Worm (Caenorhabditis elegans): ENCODE data around the gene asp-13.

Gene asp-13

DNA sequence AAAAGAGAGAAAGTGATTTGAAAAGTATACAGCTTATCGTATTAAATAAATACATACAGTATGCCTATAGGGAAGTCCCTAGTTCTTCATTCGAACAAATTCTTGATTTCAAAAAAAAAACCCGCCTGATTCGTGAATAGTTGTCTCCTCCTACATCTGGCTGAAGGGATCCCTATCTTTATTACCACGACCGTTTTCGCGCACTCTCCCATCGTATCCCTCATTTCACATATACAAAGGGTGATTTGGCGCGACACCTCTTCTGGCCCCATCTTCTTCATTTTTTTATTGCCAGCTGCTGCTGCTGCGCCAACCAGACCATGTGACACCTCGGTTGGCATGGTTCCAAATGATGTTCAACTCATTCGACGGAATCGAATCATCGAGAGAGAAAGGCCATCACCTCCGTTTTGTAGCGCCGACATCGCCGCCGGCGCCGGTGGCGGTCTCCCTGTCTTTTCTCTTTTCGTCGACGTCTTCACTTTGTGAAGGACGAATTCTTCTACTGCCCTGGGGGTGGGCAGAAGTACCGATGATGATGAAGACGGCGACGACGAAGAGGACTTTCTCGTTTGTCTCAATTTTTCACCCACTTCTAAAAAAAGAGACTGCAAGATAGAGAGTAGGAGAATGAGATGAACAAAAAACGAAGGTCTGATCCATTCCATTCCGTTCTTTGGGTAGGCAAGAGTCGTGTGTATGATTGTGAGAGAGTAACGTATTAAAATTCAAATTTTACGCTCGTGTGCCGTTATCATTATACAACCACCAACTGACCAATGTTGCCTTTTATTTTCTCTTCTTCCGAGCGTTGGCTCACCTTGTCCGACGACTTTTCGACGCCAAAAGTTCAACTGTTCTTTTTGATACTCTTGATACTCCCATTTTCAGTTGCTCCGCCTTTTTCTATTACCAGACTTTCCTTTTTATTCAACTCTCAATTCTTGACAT lies 19.3 kb upstream of the asp-13 start (continued):
- TF ChIP-seq arid-1 (GFP tag; conservative IDR thresholded peaks at IDR 0.05) (no peak), ceh-28 (tag; optimal IDR thresholded peaks at IDR 0.05) (no peak), sdz-12 (GFP tag; optimal IDR thresholded peaks at IDR 0.05) (no peak), mes-2 (tag; optimal IDR thresholded peaks at IDR 0.05; ENCODE audit: poor library complexity, severe bottlenecking) (no peak), nhr-111 (GFP tag; optimal IDR thresholded peaks at IDR 0.05) (no peak), nhr-42 (GFP tag; IDR thresholded peaks at IDR 0.05) (no peak), pha-4 (GFP tag; IDR thresholded peaks at IDR 0.05) (no peak), pha-4 (tag; optimal IDR thresholded peaks at IDR 0.05) (no peak), aha-1 (tag) (peak; percentile 51), pqm-1 (tag; optimal IDR thresholded peaks at IDR 0.05) (peak; percentile 81), lin-39 (tag; optimal IDR thresholded peaks at IDR 0.05) (no peak), nhr-102 (tag; optimal IDR thresholded peaks at IDR 0.05) (no peak), rbr-2 (tag; optimal IDR thresholded peaks at IDR 0.05) (peak; percentile 24), nhr-237 (tag; optimal IDR thresholded peaks at IDR 0.05) (no peak), mxl-2 (GFP tag; conservative IDR thresholded peaks at IDR 0.05) (no peak), mep-1 (tag; optimal IDR thresholded peaks at IDR 0.05) (peak; percentile 53), unc-62 (GFP tag; optimal IDR thresholded peaks at IDR 0.05 in 1 of 2) (peak in 1 of 2 experiments; percentile 70), unc-62 (tag; optimal IDR thresholded peaks at IDR 0.05) (no peak), nhr-77 (tag; optimal IDR thresholded peaks at IDR 0.05) (no peak), zip-11 (GFP tag; IDR thresholded peaks at IDR 0.05) (no peak), mxl-3 (GFP tag; optimal IDR thresholded peaks at IDR 0.05) (peak; percentile 60), F37D6.2 (tag; optimal IDR thresholded peaks at IDR 0.05) (no peak), D1046.2 (GFP tag; IDR thresholded peaks at IDR 0.05) (no peak), mdl-1 (tag; optimal IDR thresholded peaks at IDR 0.05) (peak in 1 of 2 experiments; percentile 14), dmd-6 (GFP tag; IDR thresholded peaks at IDR 0.05) (peak; percentile 46), lin-13 (GFP tag; optimal IDR thresholded peaks at IDR 0.05) (no peak), hlh-30 (tag; optimal IDR thresholded peaks at IDR 0.05; ENCODE audit: insufficient read depth) (peak; percentile 49), ztf-11 (tag; optimal IDR thresholded peaks at IDR 0.05) (no peak), zag-1 (tag; optimal IDR thresholded peaks at IDR 0.05) (no peak), nhr-28 (tag; optimal IDR thresholded peaks at IDR 0.05) (no peak)

DNA sequence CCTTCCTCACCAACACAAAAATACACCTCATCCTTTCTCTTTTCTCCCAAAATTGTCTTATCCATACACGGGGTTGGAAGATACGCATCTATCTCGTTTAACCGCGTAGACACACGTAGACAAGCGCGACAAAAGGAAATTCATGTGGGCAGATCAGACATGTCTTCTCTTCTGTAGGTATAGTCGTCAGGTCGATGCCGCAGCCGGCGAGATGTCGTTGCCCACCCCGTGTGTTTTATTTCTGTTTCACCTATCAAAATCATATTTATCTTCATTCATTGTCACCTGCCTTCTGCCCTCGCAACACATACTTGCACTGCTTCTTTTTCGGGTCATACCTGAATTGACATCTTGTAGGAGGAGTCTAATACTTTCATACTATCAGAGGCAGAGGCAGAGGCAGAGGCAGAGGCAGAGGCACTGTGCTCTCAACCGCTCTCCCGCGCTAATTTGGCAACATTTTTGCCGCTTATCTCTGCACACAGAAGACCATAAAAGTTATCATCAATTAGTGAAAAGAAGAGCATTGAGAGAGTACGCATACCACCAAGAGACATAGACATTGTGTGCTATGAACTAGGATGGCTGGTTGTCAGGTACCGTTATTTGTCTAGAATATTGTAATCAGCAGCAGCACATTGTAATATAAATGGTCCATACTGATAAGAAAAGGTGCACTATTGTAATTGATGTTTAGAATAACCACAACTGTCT lies 18.4 kb upstream of the asp-13 start:
- TF ChIP-seq T20F7.1 (GFP tag; optimal IDR thresholded peaks at IDR 0.05), result no peak
- no peak for TF ChIP-seq lin-29 (GFP tag; IDR thresholded peaks at IDR 0.05)
- TF ChIP-seq egl-27 (tag; optimal IDR thresholded peaks at IDR 0.05), result no peak
- no peak for TF ChIP-seq attf-4 (tag; optimal IDR thresholded peaks at IDR 0.05)
- no peak for TF ChIP-seq ceh-28 (tag; optimal IDR thresholded peaks at IDR 0.05)
- no peak for TF ChIP-seq fos-1 (tag; optimal IDR thresholded peaks at IDR 0.05)
- TF ChIP-seq nhr-77 (tag; optimal IDR thresholded peaks at IDR 0.05), result peak; percentile 37
- TF ChIP-seq hlh-11 (tag; optimal IDR thresholded peaks at IDR 0.05), result peak; percentile 86
- TF ChIP-seq Y75B8A.6 (GFP tag; IDR thresholded peaks at IDR 0.05), result no peak
- no peak for TF ChIP-seq tag-97 (GFP tag; IDR thresholded peaks at IDR 0.05)
- TF ChIP-seq lim-7 (GFP tag; IDR thresholded peaks at IDR 0.05), result no peak
- TF ChIP-seq ceh-44 (GFP tag; IDR thresholded peaks at IDR 0.05), result no peak
- TF ChIP-seq daf-8 (GFP tag; IDR thresholded peaks at IDR 0.05), result no peak
- TF ChIP-seq mdt-29 (GFP tag; IDR thresholded peaks at IDR 0.05), result no peak
- TF ChIP-seq rbr-2 (tag; optimal IDR thresholded peaks at IDR 0.05), result no peak
- peak; percentile 85 for TF ChIP-seq pqm-1 (tag; optimal IDR thresholded peaks at IDR 0.05)
- TF ChIP-seq zag-1 (tag; optimal IDR thresholded peaks at IDR 0.05), result no peak
- TF ChIP-seq aly-2 (tag; optimal IDR thresholded peaks at IDR 0.05), result no peak
- peak; percentile 76 for TF ChIP-seq tra-1 (GFP tag; IDR thresholded peaks at IDR 0.05)
- peak; percentile 13 for TF ChIP-seq mxl-3 (GFP tag; optimal IDR thresholded peaks at IDR 0.05)
- TF ChIP-seq daf-12 (tag; optimal IDR thresholded peaks at IDR 0.05), result no peak
- no peak for TF ChIP-seq dmd-8 (GFP tag; IDR thresholded peaks at IDR 0.05)
- TF ChIP-seq nhr-28 (tag; optimal IDR thresholded peaks at IDR 0.05), result peak; percentile 32
- peak; percentile 54 for TF ChIP-seq nhr-102 (tag; optimal IDR thresholded peaks at IDR 0.05)
- no peak for TF ChIP-seq nhr-237 (tag; optimal IDR thresholded peaks at IDR 0.05)
- TF ChIP-seq Y48G9A.11 (GFP tag; IDR thresholded peaks at IDR 0.05), result no peak
- TF ChIP-seq daf-19 (GFP tag; conservative IDR thresholded peaks at IDR 0.05), result no peak
